Worm (Caenorhabditis elegans): Measurements from ENCODE around the gene F13A2.5.

DNA sequence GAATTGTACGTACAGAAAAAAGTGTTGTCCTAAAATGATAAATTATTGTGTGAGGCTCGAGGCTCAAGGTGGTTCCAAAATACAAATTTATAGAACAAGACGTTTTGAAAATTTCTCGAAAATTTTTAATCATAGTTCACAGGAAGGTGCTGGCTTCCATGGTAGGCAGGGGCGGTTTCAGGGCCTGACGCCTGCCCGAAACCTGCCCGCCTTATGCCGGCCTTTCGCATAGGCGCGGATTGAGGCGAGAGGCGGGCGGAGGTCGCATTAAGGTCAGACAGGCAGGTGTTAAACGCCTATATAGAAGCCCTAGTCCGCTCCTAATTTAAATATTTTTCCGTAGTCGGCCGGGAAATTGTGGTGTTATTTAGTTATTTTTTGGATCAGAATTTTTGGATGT lies 21.3 kb upstream of the F13A2.5 start:
- TF ChIP-seq him-1 (tag; optimal IDR thresholded peaks at IDR 0.05) (no peak), W03F9.2 (tag; optimal IDR thresholded peaks at IDR 0.05) (no peak), dao-5 (tag; optimal IDR thresholded peaks at IDR 0.05) (no peak)
